In genomic region chr3L:18193642-18194041, dm6 we compare ENCODE assay signal across 4 fruit fly cellular contexts.
TF ChIP-seq lines count a peak whose summit lies in the region.

No protein-coding gene starts in this region.

- no peak for TF ChIP-seq CTCF in whole organism, embryonic (GFP tag; optimal IDR thresholded peaks at IDR 0.05; lab: Kevin White, UChicago)

TF ChIP-seq in whole organism, embryonic, 481 proteins besides CTCF, POLR2A, EP300 and RAD21:
- TF ChIP-seq p53 (GFP tag; optimal IDR thresholded peaks at IDR 0.05; lab: Kevin White, UChicago) (peak; percentile 82), CG18619 (GFP tag; optimal IDR thresholded peaks at IDR 0.05; lab: Kevin White, UChicago) (no peak)
TF ChIP-seq in whole organism, embryonic: peak in this region for 1.

TF ChIP-seq in whole organism, prepupa, 60 proteins besides CTCF, POLR2A, EP300 and RAD21 (continues in another document):
- no peak for TF ChIP-seq CG4318 (GFP tag; optimal IDR thresholded peaks at IDR 0.05; lab: Kevin White, UChicago)
- no peak for TF ChIP-seq Sox15 (GFP tag; optimal IDR thresholded peaks at IDR 0.05; lab: Kevin White, UChicago)
- TF ChIP-seq lz (GFP tag; optimal IDR thresholded peaks at IDR 0.05; lab: Kevin White, UChicago) = peak; percentile 60
- TF ChIP-seq CG6163 (GFP tag; IDR thresholded peaks at IDR 0.05; lab: Robert Waterston, UW) = no peak
- peak; percentile 73 for TF ChIP-seq Met (GFP tag; optimal IDR thresholded peaks at IDR 0.05; lab: Kevin White, UChicago)
- TF ChIP-seq cyc (GFP tag; optimal IDR thresholded peaks at IDR 0.05; lab: Kevin White, UChicago) = peak; percentile 60
- no peak for TF ChIP-seq fd85E (GFP tag; optimal IDR thresholded peaks at IDR 0.05; lab: Kevin White, UChicago)
- TF ChIP-seq OdsH (GFP tag; optimal IDR thresholded peaks at IDR 0.05; lab: Kevin White, UChicago) = peak; percentile 57
- TF ChIP-seq CG34406 (GFP tag; optimal IDR thresholded peaks at IDR 0.05; lab: Kevin White, UChicago) = peak; percentile 33
- TF ChIP-seq CG10669 (GFP tag; optimal IDR thresholded peaks at IDR 0.05; lab: Kevin White, UChicago) = no peak
- TF ChIP-seq CG6792 (GFP tag; optimal IDR thresholded peaks at IDR 0.05; lab: Kevin White, UChicago) = no peak
- TF ChIP-seq CG11902 (GFP tag; optimal IDR thresholded peaks at IDR 0.05; lab: Kevin White, UChicago) = no peak
- no peak for TF ChIP-seq vri (GFP tag; optimal IDR thresholded peaks at IDR 0.05; lab: Kevin White, UChicago)
- peak; percentile 75 for TF ChIP-seq esn (GFP tag; optimal IDR thresholded peaks at IDR 0.05; lab: Kevin White, UChicago)
- peak; percentile 33 for TF ChIP-seq Ets21C (GFP tag; optimal IDR thresholded peaks at IDR 0.05; lab: Kevin White, UChicago)
- no peak for TF ChIP-seq CG32006 (GFP tag; optimal IDR thresholded peaks at IDR 0.05; lab: Kevin White, UChicago)
- TF ChIP-seq CG3919 (GFP tag; optimal IDR thresholded peaks at IDR 0.05; lab: Kevin White, UChicago) = no peak
- no peak for TF ChIP-seq Gug (GFP tag; IDR thresholded peaks at IDR 0.05; lab: Robert Waterston, UW)
- peak; percentile 1 for TF ChIP-seq CG8319 (GFP tag; optimal IDR thresholded peaks at IDR 0.05; lab: Kevin White, UChicago)
- TF ChIP-seq CG8632 (GFP tag; optimal IDR thresholded peaks at IDR 0.05; lab: Kevin White, UChicago) = peak; percentile 39
- no peak for TF ChIP-seq Blimp-1 (GFP tag; optimal IDR thresholded peaks at IDR 0.05; lab: Kevin White, UChicago)
- TF ChIP-seq CG1621 (tag; optimal IDR thresholded peaks at IDR 0.05; lab: Kevin White, UChicago) = no peak
- TF ChIP-seq CG16779 (tag; optimal IDR thresholded peaks at IDR 0.05; lab: Kevin White, UChicago) = no peak
- TF ChIP-seq Eip78C (GFP tag; lab: Kevin White, UChicago) = peak; percentile 92
- TF ChIP-seq Ets96B (tag; optimal IDR thresholded peaks at IDR 0.05; lab: Kevin White, UChicago) = no peak
- no peak for TF ChIP-seq salr (GFP tag; optimal IDR thresholded peaks at IDR 0.05; lab: Kevin White, UChicago)
- no peak for TF ChIP-seq CG11762 (GFP tag; optimal IDR thresholded peaks at IDR 0.05; lab: Kevin White, UChicago; ENCODE audit: insufficient read depth)
- no peak for TF ChIP-seq CG15336 (GFP tag; IDR thresholded peaks at IDR 0.05; lab: Robert Waterston, UW)
- TF ChIP-seq CG10631 (GFP tag; optimal IDR thresholded peaks at IDR 0.05; lab: Kevin White, UChicago) = peak; percentile 27
- peak; percentile 41 for TF ChIP-seq Sox102F (GFP tag; optimal IDR thresholded peaks at IDR 0.05; lab: Kevin White, UChicago)
- peak; percentile 77 for TF ChIP-seq Hr39 (GFP tag; optimal IDR thresholded peaks at IDR 0.05; lab: Kevin White, UChicago)

TF ChIP-seq in whole organism, pupa, 21 proteins besides CTCF, POLR2A, EP300 and RAD21:
- peak; percentile 65 for TF ChIP-seq CG8159 (tag; optimal IDR thresholded peaks at IDR 0.05; lab: Kevin White, UChicago)
- TF ChIP-seq CG17806 (tag; optimal IDR thresholded peaks at IDR 0.05; lab: Kevin White, UChicago) = peak; percentile 25
- no peak for TF ChIP-seq EcR (GFP tag; optimal IDR thresholded peaks at IDR 0.05; lab: Kevin White, UChicago)
- peak; percentile 30 for TF ChIP-seq CG9948 (tag; optimal IDR thresholded peaks at IDR 0.05; lab: Kevin White, UChicago)
- peak; percentile 25 for TF ChIP-seq CG15710 (tag; optimal IDR thresholded peaks at IDR 0.05; lab: Kevin White, UChicago)

TF ChIP-seq in whole organism, wandering third instar larva, 38 proteins besides CTCF, POLR2A, EP300 and RAD21:
- TF ChIP-seq usp (GFP tag; optimal IDR thresholded peaks at IDR 0.05; lab: Kevin White, UChicago) (no peak), fru (GFP tag; optimal IDR thresholded peaks at IDR 0.05; lab: Kevin White, UChicago) (peak; percentile 15), jim (GFP tag; optimal IDR thresholded peaks at IDR 0.05; lab: Kevin White, UChicago) (no peak), sv (GFP tag; optimal IDR thresholded peaks at IDR 0.05; lab: Kevin White, UChicago) (no peak), OdsH (GFP tag; optimal IDR thresholded peaks at IDR 0.05; lab: Kevin White, UChicago) (peak; percentile 68), N (GFP tag; optimal IDR thresholded peaks at IDR 0.05; lab: Kevin White, UChicago) (no peak), Jra (GFP tag; optimal IDR thresholded peaks at IDR 0.05; lab: Kevin White, UChicago) (no peak), pan (optimal IDR thresholded peaks at IDR 0.05; lab: Kevin White, UChicago) (no peak), h (GFP tag; optimal IDR thresholded peaks at IDR 0.05; lab: Kevin White, UChicago) (peak; percentile 59), CrebA (GFP tag; optimal IDR thresholded peaks at IDR 0.05; lab: Kevin White, UChicago; ENCODE audit: borderline replicate concordance) (no peak), Myc (optimal IDR thresholded peaks at IDR 0.05; lab: Kevin White, UChicago) (no peak), Abd-B (GFP tag; optimal IDR thresholded peaks at IDR 0.05; lab: Kevin White, UChicago) (no peak), CG32264 (GFP tag; optimal IDR thresholded peaks at IDR 0.05; lab: Kevin White, UChicago) (no peak), tai (GFP tag; optimal IDR thresholded peaks at IDR 0.05; lab: Kevin White, UChicago) (peak; percentile 62), Mio (GFP tag; optimal IDR thresholded peaks at IDR 0.05; lab: Kevin White, UChicago) (no peak), dsf (GFP tag; optimal IDR thresholded peaks at IDR 0.05; lab: Kevin White, UChicago; ENCODE audit: borderline replicate concordance) (no peak), ey (GFP tag; optimal IDR thresholded peaks at IDR 0.05; lab: Kevin White, UChicago) (peak; percentile 47), HLH106 (tag; optimal IDR thresholded peaks at IDR 0.05; lab: Kevin White, UChicago) (peak; percentile 28), GATAd (GFP tag; optimal IDR thresholded peaks at IDR 0.05; lab: Kevin White, UChicago) (no peak), br (GFP tag; optimal IDR thresholded peaks at IDR 0.05; lab: Kevin White, UChicago) (peak; percentile 19), lola (GFP tag; optimal IDR thresholded peaks at IDR 0.05; lab: Kevin White, UChicago) (no peak), dmrt93B (GFP tag; optimal IDR thresholded peaks at IDR 0.05; lab: Kevin White, UChicago) (peak; percentile 42), dl (GFP tag; optimal IDR thresholded peaks at IDR 0.05; lab: Kevin White, UChicago; ENCODE audit: insufficient read depth in 1 of 2, partially characterized antibody in 2 of 2) (no peak), rgr (GFP tag; optimal IDR thresholded peaks at IDR 0.05; lab: Kevin White, UChicago) (peak; percentile 40), brk (GFP tag; optimal IDR thresholded peaks at IDR 0.05; lab: Kevin White, UChicago) (no peak), sage (GFP tag; optimal IDR thresholded peaks at IDR 0.05; lab: Kevin White, UChicago) (no peak), Hr78 (GFP tag; optimal IDR thresholded peaks at IDR 0.05; lab: Kevin White, UChicago) (no peak), Sp1 (GFP tag; optimal IDR thresholded peaks at IDR 0.05; lab: Kevin White, UChicago) (peak; percentile 24), foxo (GFP tag; optimal IDR thresholded peaks at IDR 0.05; lab: Kevin White, UChicago) (peak in 1 of 2 experiments; percentile 42), psq (GFP tag; optimal IDR thresholded peaks at IDR 0.05; lab: Kevin White, UChicago) (no peak), Hr83 (GFP tag; optimal IDR thresholded peaks at IDR 0.05; lab: Kevin White, UChicago; ENCODE audit: poor library complexity, severe bottlenecking) (no peak), Rel (GFP tag; optimal IDR thresholded peaks at IDR 0.05; lab: Kevin White, UChicago) (no peak), Rel (tag; optimal IDR thresholded peaks at IDR 0.05; lab: Kevin White, UChicago) (no peak), Hnf4 (GFP tag; optimal IDR thresholded peaks at IDR 0.05; lab: Kevin White, UChicago) (peak; percentile 15), Dfd (GFP tag; optimal IDR thresholded peaks at IDR 0.05; lab: Kevin White, UChicago) (peak; percentile 2), woc (GFP tag; optimal IDR thresholded peaks at IDR 0.05; lab: Kevin White, UChicago) (no peak), Vsx2 (GFP tag; optimal IDR thresholded peaks at IDR 0.05; lab: Kevin White, UChicago; ENCODE audit: partially characterized antibody) (no peak), Dif (GFP tag; optimal IDR thresholded peaks at IDR 0.05; lab: Kevin White, UChicago; ENCODE audit: partially characterized antibody) (no peak), CG9705 (GFP tag; optimal IDR thresholded peaks at IDR 0.05; lab: Kevin White, UChicago) (no peak)

Comparison
In these comparisons a context has a peak if more than half of its experiments do, and no peak if none do; other contexts are left out.
1. Of the 7 proteins assayed by ChIP-seq in both whole organism, embryonic and whole organism, prepupa: peak only in whole organism, embryonic: none; only in whole organism, prepupa: Hr39 and Sox102F; in both: none; in neither: 5.